Fruit fly (Drosophila melanogaster) whole organism, wandering third instar larva: ENCODE data around the gene mew.
A peak's percentile ranks its signal among the peaks of the same experiment; 100 is the strongest.

Source experiments
- psq ChIP-seq: fragments of 200-800 bp; sonication (Bioruptor generic); optimal IDR thresholded peaks from 3 replicates; lab custom pipeline; 2017; ENCODE audit warnings: missing biosample characterization, mild to moderate bottlenecking, missing genetic modification characterization, moderate library complexity
- tai ChIP-seq: sonication (Bioruptor generic); optimal IDR thresholded peaks from 2 replicates; lab custom pipeline; 2016; ENCODE audit warnings: missing biosample characterization, missing genetic modification characterization

- TF ChIP-seq tai (GFP tag; lab: Kevin White, UChicago) (no peak), psq (GFP tag; lab: Kevin White, UChicago) (peak; percentile 13)
Observed at dm6 chrX:13302615-13303526, 44.6 kb upstream of the mew start.
